Fruit fly (Drosophila melanogaster) S2 (cell line): ENCODE measurements around the gene comm2.

ENCODE experiments used
- CG8478 ChIP-seq: fragments of >200 bp; optimal IDR thresholded peaks from 2 replicates; lab custom pipeline; 2018
- CTCF ChIP-seq, 2 experiments: fragments of >200 bp; optimal IDR thresholded peaks; 2 replicates each; lab custom pipeline; 2018

DNA sequence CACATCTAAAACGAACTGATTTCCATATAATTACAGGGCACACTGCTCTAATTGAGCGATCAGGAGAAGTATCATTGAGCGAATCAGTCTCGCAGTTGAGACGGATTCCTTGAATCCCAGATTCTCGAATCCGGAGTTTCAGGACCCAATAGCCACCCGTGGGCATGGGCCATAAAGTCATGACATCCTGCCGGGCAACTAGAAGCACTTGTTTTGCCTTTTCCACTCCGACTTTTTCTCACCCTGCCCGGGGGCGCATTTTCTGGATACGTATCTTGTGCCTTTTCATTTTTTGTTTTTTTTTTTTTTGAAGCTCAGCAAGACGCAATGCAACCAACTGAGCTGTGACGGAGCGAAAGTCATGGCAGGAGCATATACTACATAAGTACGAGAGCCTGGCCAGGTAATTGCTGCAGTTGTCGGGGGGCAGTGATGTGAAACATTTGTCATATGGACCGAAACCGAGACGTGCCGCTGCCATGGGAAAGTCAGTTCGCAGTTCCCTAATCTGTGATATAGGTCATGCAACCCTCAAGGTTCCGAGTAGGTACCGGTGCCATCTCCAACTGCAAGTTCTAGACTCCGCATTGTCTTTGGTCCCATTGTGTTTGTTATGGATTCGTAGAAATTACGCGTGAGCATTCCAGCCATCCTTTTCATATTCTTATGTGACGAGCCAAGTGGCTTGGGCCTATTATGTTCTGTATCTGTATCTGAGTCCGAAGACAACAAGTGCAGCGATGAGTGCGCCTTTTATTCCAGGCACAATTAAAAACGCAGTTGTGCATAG lies 3.9 kb upstream of the comm2 start:
- TF ChIP-seq CTCF (optimal IDR thresholded peaks at IDR 0.05; lab: Kevin White, UChicago) (no peak), CG8478 (lab: Kevin White, UChicago) (no peak)
